Worm (Caenorhabditis elegans) whole organism, late embryonic: Measurements from ENCODE around the gene col-79.

Experiments
- dve-1 ChIP-seq: sonication (generic microtip); optimal IDR thresholded peaks from 2 replicates; lab custom pipeline; 2017; ENCODE audit warnings: antibody characterized with exemption, mild to moderate bottlenecking, missing genetic modification characterization, missing compliant biosample characterization
- unc-42 ChIP-seq: sonication (generic microtip); optimal IDR thresholded peaks from 2 replicates; lab custom pipeline; 2016; ENCODE audit warnings: missing genotype, missing genetic modification characterization, missing compliant biosample characterization

DNA sequence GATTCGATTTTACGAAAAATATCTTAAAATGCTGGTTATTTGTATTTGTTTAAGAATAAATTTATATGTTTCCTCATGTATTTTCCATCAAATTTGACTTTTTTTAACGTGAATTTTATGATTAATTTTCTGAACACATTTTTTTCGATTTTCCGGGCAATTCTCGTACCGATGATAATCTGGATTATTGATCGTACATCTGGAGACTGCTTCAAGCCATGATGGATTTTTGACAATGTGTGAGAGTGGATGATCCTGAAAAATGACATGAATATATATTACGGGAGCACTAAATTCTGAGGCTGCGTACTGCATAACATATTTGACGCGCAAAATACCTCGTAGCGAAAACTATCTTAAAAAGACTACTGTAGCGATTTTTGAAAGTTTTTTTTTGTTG lies 49.0 kb upstream of the col-79 start:
- no peak for TF ChIP-seq dve-1 (tag; lab: Kevin White, UChicago)
- TF ChIP-seq unc-42 (tag; lab: Kevin White, UChicago): no peak
